Worm (Caenorhabditis elegans) whole organism, late embryonic: ENCODE results near the gene mdf-1.

Source experiments
- C08G9.2 ChIP-seq: sonication (generic microtip); optimal IDR thresholded peaks from 2 replicates; lab custom pipeline; 2016; ENCODE audit warnings: mild to moderate bottlenecking, missing genetic modification characterization, moderate library complexity, missing compliant biosample characterization
- K09A11.1 ChIP-seq: sonication (generic microtip); optimal IDR thresholded peaks from 2 replicates; lab custom pipeline; 2017; ENCODE audit warnings: antibody characterized with exemption, mild to moderate bottlenecking, missing genetic modification characterization, missing compliant biosample characterization; ENCODE audit not compliant: insufficient read depth
- T23F11.4 ChIP-seq: fragments of 200-800 bp; sonication (Bioruptor generic); optimal IDR thresholded peaks from 2 replicates; lab custom pipeline; 2018; ENCODE audit warnings: mild to moderate bottlenecking, missing genetic modification characterization, missing compliant biosample characterization
- ama-1 ChIP-seq: fragments of 150-350 bp; optimal IDR thresholded peaks from 2 replicates; lab custom pipeline; 2014
- ceh-14 ChIP-seq: sonication (generic microtip); optimal IDR thresholded peaks from 2 replicates; lab custom pipeline; 2016; ENCODE audit warnings: missing genotype, missing genetic modification characterization, missing compliant biosample characterization
- ceh-19 ChIP-seq: fragments of 200-800 bp; sonication (Bioruptor generic); optimal IDR thresholded peaks from 2 replicates; lab custom pipeline; 2018; ENCODE audit warnings: mild to moderate bottlenecking, missing genetic modification characterization, missing compliant biosample characterization
- ceh-2 ChIP-seq: sonication (generic microtip); optimal IDR thresholded peaks from 2 replicates; lab custom pipeline; 2016; ENCODE audit warnings: missing genotype, missing genetic modification characterization, missing compliant biosample characterization
- ceh-30 ChIP-seq: fragments of 150-350 bp; optimal IDR thresholded peaks from 2 replicates; lab custom pipeline; 2014; ENCODE audit warnings: missing biosample characterization, missing genetic modification characterization
- ceh-31 ChIP-seq: sonication (generic microtip); optimal IDR thresholded peaks from 2 replicates; lab custom pipeline; 2016; ENCODE audit warnings: missing genetic modification characterization, missing compliant biosample characterization
- ceh-34 ChIP-seq: sonication (generic microtip); optimal IDR thresholded peaks from 2 replicates; lab custom pipeline; 2016; ENCODE audit warnings: mild to moderate bottlenecking, missing genetic modification characterization, missing compliant biosample characterization
- ceh-48 ChIP-seq: sonication (generic microtip); optimal IDR thresholded peaks from 2 replicates; lab custom pipeline; 2016; ENCODE audit warnings: missing genetic modification characterization, inconsistent platforms, missing compliant biosample characterization
- dmd-4 ChIP-seq: sonication (generic microtip); optimal IDR thresholded peaks from 2 replicates; lab custom pipeline; 2016; ENCODE audit warnings: borderline replicate concordance, missing genetic modification characterization, missing compliant biosample characterization
- dve-1 ChIP-seq: sonication (generic microtip); optimal IDR thresholded peaks from 2 replicates; lab custom pipeline; 2017; ENCODE audit warnings: antibody characterized with exemption, mild to moderate bottlenecking, missing genetic modification characterization, missing compliant biosample characterization
- elt-2 ChIP-seq: sonication (generic microtip); optimal IDR thresholded peaks from 2 replicates; lab custom pipeline; 2016; ENCODE audit warnings: missing genetic modification reagents, missing genetic modification characterization, missing compliant biosample characterization
- elt-4 ChIP-seq: sonication (generic microtip); optimal IDR thresholded peaks from 2 replicates; lab custom pipeline; 2016; ENCODE audit warnings: missing genetic modification characterization, missing compliant biosample characterization
- ets-4 ChIP-seq: sonication (generic microtip); optimal IDR thresholded peaks from 2 replicates; lab custom pipeline; 2016; ENCODE audit warnings: missing genetic modification characterization, missing compliant biosample characterization
- fkh-10 ChIP-seq: fragments of 150-350 bp; optimal IDR thresholded peaks from 2 replicates; lab custom pipeline; 2014; ENCODE audit warnings: missing biosample characterization, missing genetic modification reagents, missing genetic modification characterization
- fkh-6 ChIP-seq: sonication (generic microtip); optimal IDR thresholded peaks from 2 replicates; lab custom pipeline; 2016; ENCODE audit warnings: missing genetic modification characterization, missing compliant biosample characterization
- gmeb-2 ChIP-seq: sonication (generic microtip); optimal IDR thresholded peaks from 2 replicates; lab custom pipeline; 2016; ENCODE audit warnings: missing genetic modification characterization, inconsistent platforms, missing compliant biosample characterization
- hlh-15 ChIP-seq: sonication (generic microtip); optimal IDR thresholded peaks from 2 replicates; lab custom pipeline; 2016; ENCODE audit warnings: missing genetic modification characterization, missing compliant biosample characterization
- hlh-30 ChIP-seq: sonication (generic microtip); optimal IDR thresholded peaks from 2 replicates; lab custom pipeline; 2017; ENCODE audit warnings: antibody characterized with exemption, missing genetic modification characterization, missing compliant biosample characterization; ENCODE audit not compliant: insufficient read depth
- hlh-6 ChIP-seq: sonication (generic microtip); optimal IDR thresholded peaks from 2 replicates; lab custom pipeline; 2016; ENCODE audit warnings: missing genotype, missing genetic modification characterization, missing compliant biosample characterization
- hlh-8 ChIP-seq: sonication (generic microtip); optimal IDR thresholded peaks from 2 replicates; lab custom pipeline; 2016; ENCODE audit warnings: missing genotype, missing genetic modification characterization, missing compliant biosample characterization
- lim-6 ChIP-seq: sonication (generic microtip); optimal IDR thresholded peaks from 2 replicates; lab custom pipeline; 2016; ENCODE audit warnings: missing genetic modification characterization, missing compliant biosample characterization
- lin-11 ChIP-seq: fragments of 200-800 bp; sonication (Bioruptor generic); optimal IDR thresholded peaks from 2 replicates; lab custom pipeline; 2018; ENCODE audit warnings: mild to moderate bottlenecking, missing genetic modification characterization, missing compliant biosample characterization
- madf-2 ChIP-seq: sonication (generic microtip); optimal IDR thresholded peaks from 2 replicates; lab custom pipeline; 2017; ENCODE audit warnings: missing genetic modification characterization, missing compliant biosample characterization
- nfya-1 ChIP-seq: sonication (generic microtip); optimal IDR thresholded peaks from 2 replicates; lab custom pipeline; 2017; ENCODE audit warnings: missing genetic modification characterization, mild to moderate bottlenecking, missing compliant biosample characterization, antibody characterized with exemption, moderate library complexity
- nhr-11 ChIP-seq: fragments of 150-350 bp; optimal IDR thresholded peaks from 2 replicates; lab custom pipeline; 2014; ENCODE audit warnings: missing biosample characterization, missing genetic modification characterization
- npax-4 ChIP-seq: sonication (generic microtip); optimal IDR thresholded peaks from 2 replicates; lab custom pipeline; 2016; ENCODE audit warnings: missing genetic modification characterization, missing compliant biosample characterization
- pat-9 ChIP-seq: fragments of 200-800 bp; sonication (Bioruptor generic); optimal IDR thresholded peaks from 2 replicates; lab custom pipeline; 2018; ENCODE audit warnings: mild to moderate bottlenecking, missing genetic modification characterization, moderate library complexity, missing compliant biosample characterization
- pax-1 ChIP-seq: fragments of 150-350 bp; optimal IDR thresholded peaks from 2 replicates; lab custom pipeline; 2014; ENCODE audit warnings: missing biosample characterization, missing genetic modification characterization
- pha-2 ChIP-seq: sonication (generic microtip); optimal IDR thresholded peaks from 2 replicates; lab custom pipeline; 2017; ENCODE audit warnings: mild to moderate bottlenecking, missing genetic modification characterization, missing compliant biosample characterization
- pqm-1 ChIP-seq: sonication (generic microtip); optimal IDR thresholded peaks from 2 replicates; lab custom pipeline; 2016; ENCODE audit warnings: missing genetic modification characterization, missing compliant biosample characterization
- pros-1 ChIP-seq: fragments of 150-350 bp; optimal IDR thresholded peaks from 2 replicates; lab custom pipeline; 2014; ENCODE audit warnings: missing biosample characterization, missing genetic modification reagents, missing genetic modification characterization
- ref-2 ChIP-seq: sonication (generic microtip); optimal IDR thresholded peaks from 2 replicates; lab custom pipeline; 2016; ENCODE audit warnings: missing genetic modification characterization, missing compliant biosample characterization
- rnt-1 ChIP-seq: sonication (generic microtip); optimal IDR thresholded peaks from 2 replicates; lab custom pipeline; 2016; ENCODE audit warnings: missing genetic modification characterization, missing compliant biosample characterization
- sdc-2 ChIP-seq: sonication (generic microtip); optimal IDR thresholded peaks from 2 replicates; lab custom pipeline; 2016; ENCODE audit warnings: missing genotype, missing genetic modification characterization, missing compliant biosample characterization
- syd-9 ChIP-seq: sonication (generic microtip); optimal IDR thresholded peaks from 2 replicates; lab custom pipeline; 2016; ENCODE audit warnings: mild to moderate bottlenecking, missing genetic modification characterization, moderate library complexity, missing compliant biosample characterization
- tbx-7 ChIP-seq: sonication (generic microtip); optimal IDR thresholded peaks from 2 replicates; lab custom pipeline; 2016; ENCODE audit warnings: missing genotype, missing genetic modification characterization, missing compliant biosample characterization
- ttx-3 ChIP-seq: sonication (generic microtip); optimal IDR thresholded peaks from 2 replicates; lab custom pipeline; 2016; ENCODE audit warnings: missing genetic modification reagents, missing genetic modification characterization, missing compliant biosample characterization
- unc-3 ChIP-seq, 2 experiments: fragments of 200-800 bp in 1 of 2; sonication (Bioruptor generic) in 1 of 2; sonication (generic microtip) in 1 of 2; conservative IDR thresholded peaks in 1 of 2; optimal IDR thresholded peaks in 1 of 2; 2 replicates each; pipeline versions ENCODE4 v1.3.6 to Lab custom; 2016 to 2022; ENCODE audit warnings: missing compliant biosample characterization in 2 of 2, missing genetic modification characterization in 2 of 2, missing genetic modification reagents in 1 of 2
- unc-42 ChIP-seq: sonication (generic microtip); optimal IDR thresholded peaks from 2 replicates; lab custom pipeline; 2016; ENCODE audit warnings: missing genotype, missing genetic modification characterization, missing compliant biosample characterization
- unc-55 ChIP-seq: sonication (generic microtip); optimal IDR thresholded peaks from 2 replicates; lab custom pipeline; 2017; ENCODE audit warnings: missing biosample characterization, missing genetic modification reagents, missing genetic modification characterization
- unc-86 ChIP-seq: sonication (generic microtip); optimal IDR thresholded peaks from 2 replicates; lab custom pipeline; 2016; ENCODE audit warnings: missing genetic modification characterization, missing compliant biosample characterization
- ztf-16 ChIP-seq: sonication (generic microtip); optimal IDR thresholded peaks from 2 replicates; lab custom pipeline; 2017; ENCODE audit warnings: missing genetic modification characterization, missing compliant biosample characterization

The mdf-1 gene

ce11 chrV:9556668-9557067 is 12.6 kb upstream of the mdf-1 start:
- no peak for TF ChIP-seq unc-55 (GFP tag; lab: Kevin White, UChicago)
- no peak for TF ChIP-seq ceh-31 (tag; lab: Kevin White, UChicago)
- no peak for TF ChIP-seq hlh-6
- no peak for TF ChIP-seq syd-9 (tag; lab: Kevin White, UChicago)
- no peak for TF ChIP-seq pat-9 (tag; lab: Kevin White, UChicago)
- TF ChIP-seq ceh-19 (GFP tag; lab: Kevin White, UChicago) = no peak
- no peak for TF ChIP-seq madf-2
- no peak for TF ChIP-seq fkh-10 (GFP tag; lab: Kevin White, UChicago)
- TF ChIP-seq ceh-48 (tag; lab: Kevin White, UChicago) = no peak

ce11 chrV:9550313-9550712 is 6.3 kb upstream of the mdf-1 start, which contains the start of gene ehbp-1:
TSS of gene ehbp-1 (plus strand) at chrV:9550644.
- TF ChIP-seq pha-2 (tag; lab: Kevin White, UChicago) = no peak
- peak; percentile 88 for TF ChIP-seq unc-42 (tag; lab: Kevin White, UChicago)
- peak; percentile 22 for TF ChIP-seq ceh-31 (tag; lab: Kevin White, UChicago)

ce11 chrV:9549459-9549858 is 5.4 kb upstream of the mdf-1 start, which contains the start of gene nstp-10:
TSS of gene nstp-10 (minus strand) at chrV:9549836.
- TF ChIP-seq ceh-14 (no peak), sdc-2 (no peak), ceh-31 (tag; lab: Kevin White, UChicago) (peak; percentile 43), lin-11 (no peak)
- TF ChIP-seq, all 69 proteins: peak for 1

ce11 chrV:9546860-9547269 is 2.8 kb upstream of the mdf-1 start, which contains the start of gene his-37:
TSS of gene his-37 (plus strand) at chrV:9547105.
- peak; percentile 44 for TF ChIP-seq C08G9.2
- TF ChIP-seq lim-6 (tag; lab: Kevin White, UChicago) = no peak
- TF ChIP-seq ets-4 = peak; percentile 86
- no peak for TF ChIP-seq elt-4 (tag; lab: Kevin White, UChicago)
- TF ChIP-seq ceh-34 (tag; lab: Kevin White, UChicago) = peak; percentile 67
- peak; percentile 93 for TF ChIP-seq rnt-1 (tag; lab: Kevin White, UChicago)
- TF ChIP-seq syd-9 (tag; lab: Kevin White, UChicago) = peak; percentile 57
- TF ChIP-seq hlh-15 (tag; lab: Kevin White, UChicago) = no peak
- TF ChIP-seq unc-86 = peak; percentile 60
- TF ChIP-seq pax-1 (tag; lab: Kevin White, UChicago) = peak; percentile 79
- TF ChIP-seq pqm-1 (tag; lab: Kevin White, UChicago) = peak; percentile 76
- TF ChIP-seq unc-3 (GFP tag; conservative IDR thresholded peaks at IDR 0.05; lab: Robert Waterston, UW) = no peak
- TF ChIP-seq unc-3 (tag; optimal IDR thresholded peaks at IDR 0.05; lab: Kevin White, UChicago) = peak; percentile 65
- TF ChIP-seq ceh-30 (tag; lab: Kevin White, UChicago) = peak; percentile 45
- peak; percentile 25 for TF ChIP-seq tbx-7 (tag; lab: Kevin White, UChicago)
- peak; percentile 50 for TF ChIP-seq fkh-10 (GFP tag; lab: Kevin White, UChicago)
- no peak for TF ChIP-seq ama-1 (lab: Kevin White, UChicago)
- TF ChIP-seq unc-55 (GFP tag; lab: Kevin White, UChicago) = peak; percentile 92
- TF ChIP-seq ceh-2 (tag; lab: Kevin White, UChicago) = peak; percentile 52
- TF ChIP-seq nfya-1 (tag; lab: Kevin White, UChicago) = peak; percentile 93
- no peak for TF ChIP-seq K09A11.1 (tag; lab: Kevin White, UChicago)
- TF ChIP-seq T23F11.4 (GFP tag; lab: Kevin White, UChicago) = peak; percentile 38
- TF ChIP-seq lin-11 = no peak
- peak; percentile 74 for TF ChIP-seq madf-2
- TF ChIP-seq unc-42 (tag; lab: Kevin White, UChicago) = peak; percentile 86
- TF ChIP-seq gmeb-2 (tag; lab: Kevin White, UChicago) = peak; percentile 16
- peak; percentile 66 for TF ChIP-seq pros-1 (tag; lab: Kevin White, UChicago)
- TF ChIP-seq ref-2 (tag; lab: Kevin White, UChicago) = peak; percentile 85
- no peak for TF ChIP-seq fkh-6
- TF ChIP-seq hlh-30 (tag; lab: Kevin White, UChicago) = peak; percentile 64
- peak; percentile 96 for TF ChIP-seq ceh-31 (tag; lab: Kevin White, UChicago)
- no peak for TF ChIP-seq npax-4
- peak; percentile 38 for TF ChIP-seq ttx-3 (tag; lab: Kevin White, UChicago)
- TF ChIP-seq ztf-16 = peak; percentile 72
- TF ChIP-seq nhr-11 (tag; lab: Kevin White, UChicago) = peak; percentile 85
- peak; percentile 11 for TF ChIP-seq dmd-4 (tag; lab: Kevin White, UChicago)
- TF ChIP-seq dve-1 (tag; lab: Kevin White, UChicago) = peak; percentile 95
- TF ChIP-seq ceh-14 = peak; percentile 71
- TF ChIP-seq elt-2 (tag; lab: Kevin White, UChicago) = peak; percentile 83
- TF ChIP-seq ceh-48 (tag; lab: Kevin White, UChicago) = peak; percentile 43
- peak; percentile 41 for TF ChIP-seq hlh-8
